Fruit fly (Drosophila melanogaster): ENCODE measurements around the gene CG13398.
A peak's percentile ranks its signal among the peaks of the same experiment; 100 is the strongest.

CG13398 gene

DNA sequence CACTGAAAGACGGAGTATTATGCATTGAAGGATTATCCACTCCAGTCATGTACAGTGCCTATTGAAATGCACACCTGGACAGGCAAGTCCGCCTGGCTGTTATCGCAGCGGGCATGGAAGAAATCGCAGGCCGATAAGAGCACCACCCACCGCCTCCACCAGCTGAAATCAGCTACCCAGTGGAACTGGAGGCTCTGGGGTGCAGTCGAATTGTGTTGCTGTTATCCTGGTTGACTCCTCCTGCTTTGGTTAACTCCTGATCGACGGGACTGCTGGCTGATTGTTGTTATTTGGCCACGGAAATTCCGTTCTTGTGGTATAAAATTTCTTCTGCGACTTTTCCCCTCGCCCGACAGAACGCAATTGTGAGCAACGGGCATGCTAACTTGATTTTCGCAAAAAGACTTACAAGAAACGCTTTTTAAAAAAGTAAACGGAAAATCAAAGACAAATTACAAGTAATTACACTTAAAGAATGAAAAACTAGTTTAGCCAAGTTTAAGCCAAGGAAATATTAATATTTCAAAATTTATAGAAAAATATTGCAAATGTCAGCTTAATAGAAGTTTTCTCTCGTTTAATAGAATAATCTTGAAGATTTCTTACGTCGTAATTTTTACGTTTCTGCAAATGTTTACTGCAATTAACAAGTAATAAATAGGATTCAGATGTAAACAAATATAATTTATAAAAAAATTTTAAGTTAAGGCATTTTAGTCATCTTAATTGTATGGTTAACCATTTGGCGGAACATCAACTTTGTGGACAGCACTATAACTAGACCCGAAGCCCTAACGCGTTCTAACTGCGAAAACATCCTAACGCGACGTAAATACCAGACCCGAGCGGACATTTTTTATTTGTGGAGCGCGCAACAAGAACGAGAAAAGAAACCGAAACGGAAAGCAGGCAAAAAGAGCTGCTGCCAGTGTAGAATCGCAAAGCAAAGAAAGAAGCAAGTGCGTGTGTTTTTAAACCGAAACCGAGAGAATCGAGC, at the start of gene CG13398, which contains the start of gene Akap200 (continued):
- TF ChIP-seq ken (GFP tag; IDR thresholded peaks at IDR 0.05) (0 out of 3 replicates have a peak, but pooled peaks have one; percentile 25), CG16815 (GFP tag; optimal IDR thresholded peaks at IDR 0.05) (peak; percentile 33), CG31441 (GFP tag; IDR thresholded peaks at IDR 0.05) (no peak), Hmr (GFP tag; optimal IDR thresholded peaks at IDR 0.05) (peak; percentile 3), pzg (GFP tag; optimal IDR thresholded peaks at IDR 0.05) (peak; percentile 49), sens (GFP tag) (peak; percentile 90), YL-1 (GFP tag; optimal IDR thresholded peaks at IDR 0.05) (peak; percentile 17), Med (GFP tag) (peak; percentile 76), CG7786 (GFP tag; optimal IDR thresholded peaks at IDR 0.05) (peak; percentile 4), CG10543 (GFP tag; optimal IDR thresholded peaks at IDR 0.05) (peak; percentile 57), CG3726 (GFP tag; IDR thresholded peaks at IDR 0.05) (no peak), ci (GFP tag; IDR thresholded peaks at IDR 0.05) (peak; percentile 49; the same call in 1 of the 3 replicates), chn (GFP tag; optimal IDR thresholded peaks at IDR 0.05) (peak; percentile 50), pum (GFP tag; optimal IDR thresholded peaks at IDR 0.05) (no peak), Ssrp (tag; optimal IDR thresholded peaks at IDR 0.05) (peak; percentile 37), CG9797 (GFP tag; optimal IDR thresholded peaks at IDR 0.05) (peak; percentile 64), prd (optimal IDR thresholded peaks at IDR 0.05) (no peak), prd (GFP tag; IDR thresholded peaks at IDR 0.05) (peak; percentile 47; the same call in 1 of the 3 replicates), CG17912 (GFP tag; optimal IDR thresholded peaks at IDR 0.05) (peak; percentile 24), CG6689 (GFP tag; IDR thresholded peaks at IDR 0.05) (0 out of 2 replicates have a peak, but pooled peaks have one; percentile 35), CG15479 (GFP tag; optimal IDR thresholded peaks at IDR 0.05) (peak; percentile 20), tio (GFP tag; optimal IDR thresholded peaks at IDR 0.05) (peak; percentile 52), CG10209 (GFP tag; optimal IDR thresholded peaks at IDR 0.05) (peak; percentile 38), CG15073 (GFP tag; optimal IDR thresholded peaks at IDR 0.05) (no peak), CG11398 (GFP tag; optimal IDR thresholded peaks at IDR 0.05) (peak; percentile 20), CG10366 (GFP tag; IDR thresholded peaks at IDR 0.05) (no peak), CG13123 (GFP tag; optimal IDR thresholded peaks at IDR 0.05) (no peak), CG13287 (GFP tag; IDR thresholded peaks at IDR 0.05; ENCODE audit: partially characterized antibody) (0 out of 2 replicates have a peak, but pooled peaks have one; percentile 15), Xbp1 (GFP tag; optimal IDR thresholded peaks at IDR 0.05) (peak; percentile 39), Hsf (GFP tag; optimal IDR thresholded peaks at IDR 0.05) (peak; percentile 16), CG14965 (GFP tag; optimal IDR thresholded peaks at IDR 0.05; ENCODE audit: borderline replicate concordance) (no peak), CG3407 (GFP tag; optimal IDR thresholded peaks at IDR 0.05) (no peak), CG31365 (tag; optimal IDR thresholded peaks at IDR 0.05) (no peak), CG12391 (tag; optimal IDR thresholded peaks at IDR 0.05) (peak; percentile 65), CG18262 (tag; optimal IDR thresholded peaks at IDR 0.05) (peak; percentile 46), Usf (GFP tag; optimal IDR thresholded peaks at IDR 0.05) (peak; percentile 2), CG2199 (GFP tag; IDR thresholded peaks at IDR 0.05) (no peak), grau (tag; optimal IDR thresholded peaks at IDR 0.05) (peak; percentile 30), nom (GFP tag; optimal IDR thresholded peaks at IDR 0.05) (peak; percentile 61), HmgZ (tag; optimal IDR thresholded peaks at IDR 0.05) (no peak), Oli (tag; optimal IDR thresholded peaks at IDR 0.05) (no peak), sug (tag; optimal IDR thresholded peaks at IDR 0.05) (peak; percentile 14), disco-r (GFP tag; optimal IDR thresholded peaks at IDR 0.05) (no peak), CG4424 (GFP tag; optimal IDR thresholded peaks at IDR 0.05) (peak; percentile 46), CG30403 (GFP tag; optimal IDR thresholded peaks at IDR 0.05) (peak; percentile 50), grn (GFP tag; optimal IDR thresholded peaks at IDR 0.05) (peak; percentile 24), abd-A (tag; optimal IDR thresholded peaks at IDR 0.05) (no peak), sd (tag; optimal IDR thresholded peaks at IDR 0.05) (peak; percentile 26)

Measured in whole organism, embryonic.